Worm (Caenorhabditis elegans) whole organism, L2 larva: ENCODE data around the gene F55C9.3.
"Not testable (repeated sequence)": the region's sequence is repeated elsewhere in the genome, so short reads cannot be mapped to it uniquely, and the experiment has no call there.

Experiments used
- C34F6.9 ChIP-seq: fragments of 150-350 bp; optimal IDR thresholded peaks from 2 replicates; lab custom pipeline; 2014; ENCODE audit warnings: missing biosample characterization, missing genetic modification characterization
- F13H6.1 ChIP-seq: sonication (generic microtip); optimal IDR thresholded peaks from 2 replicates; lab custom pipeline; 2016; ENCODE audit warnings: missing genetic modification characterization, missing compliant biosample characterization
- R02D3.7 ChIP-seq: fragments of 150-350 bp; optimal IDR thresholded peaks from 2 replicates; lab custom pipeline; 2014; ENCODE audit warnings: missing biosample characterization, missing genetic modification characterization
- Y55F3AM.14 ChIP-seq: fragments of 200-800 bp; sonication (Bioruptor generic); optimal IDR thresholded peaks from 2 replicates; lab custom pipeline; 2018; ENCODE audit warnings: mild to moderate bottlenecking, missing genetic modification characterization, missing compliant biosample characterization
- ZK546.5 ChIP-seq: sonication (generic microtip); optimal IDR thresholded peaks from 2 replicates; lab custom pipeline; 2017; ENCODE audit warnings: missing biosample characterization, missing genetic modification characterization
- alr-1 ChIP-seq: fragments of 150-350 bp; optimal IDR thresholded peaks from 2 replicates; lab custom pipeline; 2014; ENCODE audit warnings: missing biosample characterization, missing genetic modification characterization
- aly-2 ChIP-seq: fragments of 150-350 bp; optimal IDR thresholded peaks from 2 replicates; lab custom pipeline; 2014; ENCODE audit warnings: missing biosample characterization, missing genetic modification characterization
- ama-1 ChIP-seq: fragments of 150-350 bp; optimal IDR thresholded peaks from 2 replicates; lab custom pipeline; 2018; ENCODE audit warnings: inconsistent platforms
- crh-2 ChIP-seq: sonication (generic microtip); optimal IDR thresholded peaks from 2 replicates; lab custom pipeline; 2017; ENCODE audit warnings: missing biosample characterization, missing genetic modification characterization
- dmd-4 ChIP-seq: sonication (generic microtip); optimal IDR thresholded peaks from 2 replicates; lab custom pipeline; 2017; ENCODE audit warnings: missing biosample characterization, missing genetic modification characterization
- egl-27 ChIP-seq: sonication (generic microtip); optimal IDR thresholded peaks from 3 replicates; lab custom pipeline; 2017; ENCODE audit warnings: missing biosample characterization, missing genetic modification reagents, missing genetic modification characterization
- elt-1 ChIP-seq: fragments of 150-350 bp; optimal IDR thresholded peaks from 2 replicates; lab custom pipeline; 2014; ENCODE audit warnings: missing biosample characterization, missing genetic modification characterization
- elt-3 ChIP-seq: sonication (generic microtip); optimal IDR thresholded peaks from 2 replicates; lab custom pipeline; 2017; ENCODE audit warnings: missing biosample characterization, missing genetic modification characterization
- fos-1 ChIP-seq: fragments of 150-350 bp; optimal IDR thresholded peaks from 2 replicates; lab custom pipeline; 2014; ENCODE audit warnings: missing biosample characterization, missing genetic modification characterization
- gmeb-1 ChIP-seq: fragments of 150-350 bp; optimal IDR thresholded peaks from 2 replicates; lab custom pipeline; 2014; ENCODE audit warnings: missing biosample characterization, missing genetic modification characterization
- lin-13 ChIP-seq: fragments of 150-350 bp; optimal IDR thresholded peaks from 2 replicates; lab custom pipeline; 2014; ENCODE audit warnings: missing biosample characterization, missing genetic modification reagents, missing genetic modification characterization
- lin-39 ChIP-seq: fragments of 150-350 bp; optimal IDR thresholded peaks from 2 replicates; lab custom pipeline; 2014; ENCODE audit warnings: missing biosample characterization, missing genetic modification reagents, missing genetic modification characterization
- mab-5 ChIP-seq: fragments of 150-350 bp; optimal IDR thresholded peaks from 2 replicates; lab custom pipeline; 2014; ENCODE audit warnings: missing biosample characterization, missing genetic modification characterization
- mbf-1 ChIP-seq: sonication (generic microtip); optimal IDR thresholded peaks from 2 replicates; lab custom pipeline; 2017; ENCODE audit warnings: missing biosample characterization, missing genetic modification characterization
- mdl-1 ChIP-seq, 2 experiments: fragments of 150-350 bp in 1 of 2; sonication (generic microtip) in 1 of 2; optimal IDR thresholded peaks; 2 replicates each; lab custom pipeline; 2017; ENCODE audit warnings: missing biosample characterization in 2 of 2, missing genetic modification characterization in 2 of 2
- nhr-10 ChIP-seq: sonication (generic microtip); optimal IDR thresholded peaks from 2 replicates; lab custom pipeline; 2017; ENCODE audit warnings: missing biosample characterization, missing genetic modification characterization
- nhr-129 ChIP-seq: fragments of 150-350 bp; optimal IDR thresholded peaks from 2 replicates; lab custom pipeline; 2014; ENCODE audit warnings: missing biosample characterization, missing genetic modification characterization
- nhr-23 ChIP-seq: fragments of 150-350 bp; optimal IDR thresholded peaks from 2 replicates; lab custom pipeline; 2014; ENCODE audit warnings: missing biosample characterization, missing genetic modification reagents, missing genetic modification characterization
- nhr-6 ChIP-seq: fragments of 150-350 bp; optimal IDR thresholded peaks from 2 replicates; lab custom pipeline; 2014; ENCODE audit warnings: missing biosample characterization, missing genetic modification characterization
- nhr-77 ChIP-seq: fragments of 150-350 bp; optimal IDR thresholded peaks from 2 replicates; lab custom pipeline; 2014; ENCODE audit warnings: missing biosample characterization, missing genetic modification characterization
- peb-1 ChIP-seq: fragments of 150-350 bp; optimal IDR thresholded peaks from 2 replicates; lab custom pipeline; 2014; ENCODE audit warnings: missing biosample characterization, missing genetic modification characterization
- sem-4 ChIP-seq: fragments of 150-350 bp; optimal IDR thresholded peaks from 2 replicates; lab custom pipeline; 2014; ENCODE audit warnings: missing biosample characterization, missing genetic modification reagents, missing genetic modification characterization
- skn-1 ChIP-seq: sonication (generic microtip); optimal IDR thresholded peaks from 2 replicates; lab custom pipeline; 2017; ENCODE audit warnings: missing biosample characterization, missing genetic modification characterization
- sma-3 ChIP-seq: sonication (generic microtip); optimal IDR thresholded peaks from 2 replicates; lab custom pipeline; 2016; ENCODE audit warnings: missing genetic modification reagents, missing genetic modification characterization, missing compliant biosample characterization
- sma-9 ChIP-seq, 2 experiments: fragments of 150-350 bp in 1 of 2; sonication (generic microtip) in 1 of 2; optimal IDR thresholded peaks; 2 replicates each; lab custom pipeline; 2014 to 2016; ENCODE audit warnings: missing genetic modification characterization in 2 of 2, mild to moderate bottlenecking in 1 of 2, missing biosample characterization in 1 of 2, missing compliant biosample characterization in 1 of 2, missing genetic modification reagents in 1 of 2, moderate library complexity in 1 of 2
- snpc-4 ChIP-seq: fragments of 150-350 bp; optimal IDR thresholded peaks from 2 replicates; lab custom pipeline; 2014; ENCODE audit warnings: missing biosample characterization, missing genetic modification characterization
- unc-55 ChIP-seq: fragments of 150-350 bp; sonication (generic microtip); optimal IDR thresholded peaks from 3 replicates; lab custom pipeline; 2014; ENCODE audit warnings: missing biosample characterization, missing genetic modification reagents, missing genetic modification characterization
- unc-62 ChIP-seq: fragments of 150-350 bp; optimal IDR thresholded peaks from 2 replicates; lab custom pipeline; 2014; ENCODE audit warnings: missing biosample characterization, missing genetic modification reagents, missing genetic modification characterization
- zag-1 ChIP-seq: fragments of 150-350 bp; optimal IDR thresholded peaks from 2 replicates; lab custom pipeline; 2014; ENCODE audit warnings: missing biosample characterization, missing genetic modification characterization
- ztf-11 ChIP-seq: sonication (generic microtip); optimal IDR thresholded peaks from 2 replicates; lab custom pipeline; 2017; ENCODE audit warnings: missing biosample characterization, missing genetic modification characterization

Gene F55C9.3

DNA sequence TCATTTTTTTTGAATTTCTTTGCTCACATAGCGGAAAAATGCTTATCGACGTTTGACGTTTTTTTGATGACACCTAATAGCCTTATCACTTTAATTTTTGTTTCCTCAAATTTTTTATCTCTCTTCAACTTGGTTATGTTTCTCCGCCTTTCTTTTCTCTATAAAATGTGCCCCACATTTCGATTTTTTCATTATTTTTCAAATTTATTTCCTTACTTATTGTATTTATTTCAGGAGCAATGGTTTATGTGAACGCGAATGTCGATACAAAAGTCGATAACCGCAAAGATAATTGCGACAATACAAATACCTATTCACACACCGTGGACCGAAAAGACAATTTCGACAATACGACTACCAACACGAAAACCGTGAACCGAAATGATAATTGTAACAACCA lies 32.4 kb upstream of the F55C9.3 start, which contains the start of gene sdz-6:
Gene sdz-6 (plus strand): TSS at position 229 of the 400 bp plus-strand sequence.
- TF ChIP-seq lin-13: no peak
- TF ChIP-seq F13H6.1 (tag; lab: Kevin White, UChicago): no peak
- TF ChIP-seq sma-9 (GFP tag; optimal IDR thresholded peaks at IDR 0.05; lab: Kevin White, UChicago): no peak
- no peak for TF ChIP-seq sma-9 (tag; optimal IDR thresholded peaks at IDR 0.05; lab: Kevin White, UChicago)
- TF ChIP-seq elt-3 (tag; lab: Kevin White, UChicago): no peak
- TF ChIP-seq dmd-4 (tag; lab: Kevin White, UChicago): no peak
- TF ChIP-seq zag-1 (tag; lab: Kevin White, UChicago): no peak
- TF ChIP-seq nhr-23: no peak
- no peak for TF ChIP-seq nhr-10
- TF ChIP-seq ZK546.5: no peak
- no peak for TF ChIP-seq ama-1

ce11 chrV:19319460-19319995 lies 31.6 kb upstream of the F55C9.3 start, which contains the start of gene C43D7.7:
C43D7.7 (minus strand) TSS chrV:19319510.
- no peak for TF ChIP-seq dmd-4 (tag; lab: Kevin White, UChicago)
- no peak for TF ChIP-seq Y55F3AM.14 (GFP tag; lab: Kevin White, UChicago)
- TF ChIP-seq fos-1 (tag; lab: Kevin White, UChicago): peak; percentile 38
- TF ChIP-seq, all 48 proteins: peak for 1

DNA sequence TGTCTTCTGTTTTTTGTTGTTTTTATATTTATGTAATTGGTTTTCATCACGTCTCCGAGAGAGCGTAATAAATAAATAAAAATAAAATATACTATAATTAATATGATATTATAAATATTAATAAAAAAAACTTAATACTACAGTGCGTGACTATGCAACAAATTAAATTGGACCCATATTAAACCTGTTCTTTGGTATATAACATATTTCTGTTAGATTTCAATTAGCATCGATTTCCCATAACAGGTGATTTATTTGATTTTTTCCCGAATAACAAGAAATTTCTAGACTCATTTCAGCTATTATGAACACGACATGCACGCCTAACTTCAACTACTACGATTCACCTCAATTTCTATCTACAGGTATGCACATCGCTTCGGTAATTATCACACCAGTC lies 29.1 kb upstream of the F55C9.3 start, which contains the start of gene srh-208:
Gene srh-208 (plus strand): TSS at position 301 of the 400 bp plus-strand sequence.
- TF ChIP-seq Y55F3AM.14 (GFP tag; lab: Kevin White, UChicago); dmd-4 (tag; lab: Kevin White, UChicago); nhr-77 (tag; lab: Kevin White, UChicago): not testable (repeated sequence)

ce11 chrV:19312975-19313374 lies 25.0 kb upstream of the F55C9.3 start, which contains the start of gene fbxb-64:
fbxb-64 (plus strand) TSS chrV:19313275.
- TF ChIP-seq nhr-129 (tag; lab: Kevin White, UChicago) (no peak), Y55F3AM.14 (GFP tag; lab: Kevin White, UChicago) (no peak), nhr-6 (tag; lab: Kevin White, UChicago) (no peak), C34F6.9 (no peak), ama-1 (no peak), mbf-1 (tag; lab: Kevin White, UChicago) (no peak), mab-5 (tag; lab: Kevin White, UChicago) (no peak), lin-13 (no peak)

DNA sequence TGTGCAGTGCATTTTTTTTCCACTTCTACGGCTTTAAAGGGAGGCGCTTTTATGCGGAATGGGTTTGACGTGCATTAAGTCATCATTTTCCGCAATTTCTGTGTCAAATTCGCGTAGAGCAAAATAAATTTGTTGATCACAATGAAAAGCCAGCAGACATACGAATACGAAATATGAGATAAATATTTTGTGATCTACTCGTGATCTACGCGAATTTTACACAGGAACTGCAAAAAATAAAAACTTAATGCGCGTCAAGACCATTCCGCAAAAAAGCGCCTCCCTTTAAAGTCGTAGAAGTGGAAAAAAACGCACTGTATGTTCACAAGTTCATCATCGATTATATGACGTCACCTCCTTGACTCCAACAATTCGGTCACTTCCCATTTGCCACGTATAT lies 23.4 kb upstream of the F55C9.3 start, which contains the start of gene C43D7.8:
Gene C43D7.8 (minus strand): TSS at position 101 of the 400 bp plus-strand sequence.
- no peak for TF ChIP-seq elt-1 (tag; lab: Kevin White, UChicago)
- no peak for TF ChIP-seq elt-3 (tag; lab: Kevin White, UChicago)
- TF ChIP-seq dmd-4 (tag; lab: Kevin White, UChicago): no peak
- no peak for TF ChIP-seq crh-2
- no peak for TF ChIP-seq snpc-4 (tag; lab: Kevin White, UChicago)
- no peak for TF ChIP-seq egl-27
- TF ChIP-seq mdl-1 (tag; optimal IDR thresholded peaks at IDR 0.05; lab: Kevin White, UChicago): no peak

ce11 chrV:19309591-19309990 lies 21.6 kb upstream of the F55C9.3 start, which contains the start of gene F55C9.11:
F55C9.11 (minus strand) TSS chrV:19309691.
- TF ChIP-seq Y55F3AM.14 (GFP tag; lab: Kevin White, UChicago) (no peak), nhr-23 (no peak), F13H6.1 (tag; lab: Kevin White, UChicago) (no peak), sma-3 (GFP tag; lab: Kevin White, UChicago) (no peak), nhr-10 (no peak), gmeb-1 (no peak), mab-5 (tag; lab: Kevin White, UChicago) (no peak), R02D3.7 (tag; lab: Kevin White, UChicago) (no peak), peb-1 (tag; lab: Kevin White, UChicago) (no peak), nhr-6 (tag; lab: Kevin White, UChicago) (no peak), sem-4 (tag; lab: Kevin White, UChicago) (no peak)
- TF ChIP-seq, all 48 proteins: peak for 0

ce11 chrV:19308137-19308536 lies 20.2 kb upstream of the F55C9.3 start:
- TF ChIP-seq Y55F3AM.14 (GFP tag; lab: Kevin White, UChicago): no peak
- TF ChIP-seq lin-39 (tag; lab: Kevin White, UChicago): no peak
- TF ChIP-seq fos-1 (tag; lab: Kevin White, UChicago): no peak
- no peak for TF ChIP-seq nhr-10
- TF ChIP-seq skn-1: no peak
- no peak for TF ChIP-seq sma-3 (GFP tag; lab: Kevin White, UChicago)
- TF ChIP-seq ztf-11: no peak
- TF ChIP-seq unc-55 (GFP tag; lab: Kevin White, UChicago): no peak
- TF ChIP-seq unc-62: no peak
- no peak for TF ChIP-seq alr-1 (tag; lab: Kevin White, UChicago)
- TF ChIP-seq ama-1: no peak
- TF ChIP-seq aly-2 (tag; lab: Kevin White, UChicago): no peak
- TF ChIP-seq nhr-129 (tag; lab: Kevin White, UChicago): no peak
- TF ChIP-seq crh-2: no peak
- no peak for TF ChIP-seq R02D3.7 (tag; lab: Kevin White, UChicago)
